Fruit fly (Drosophila melanogaster) whole organism, wandering third instar larva: ENCODE data around the gene Rcd5.

ENCODE experiments used
- Abd-B ChIP-seq: fragments of >200 bp; optimal IDR thresholded peaks from 2 replicates; lab custom pipeline; 2017; ENCODE audit warnings: missing biosample characterization, missing genetic modification characterization
- CG9705 ChIP-seq: fragments of 200-800 bp; sonication (Bioruptor generic); optimal IDR thresholded peaks from 2 replicates; lab custom pipeline; 2018; ENCODE audit warnings: missing biosample characterization, mild to moderate bottlenecking, missing genetic modification characterization
- CrebA ChIP-seq: fragments of 200-800 bp; sonication (Bioruptor generic); optimal IDR thresholded peaks from 2 replicates; lab custom pipeline; 2016; ENCODE audit warnings: missing biosample characterization, mild to moderate bottlenecking, missing genetic modification characterization, borderline replicate concordance
- GATAd ChIP-seq: sonication (Bioruptor generic); optimal IDR thresholded peaks from 2 replicates; lab custom pipeline; 2016; ENCODE audit warnings: missing biosample characterization, missing genetic modification characterization
- Sp1 ChIP-seq: fragments of 200-800 bp; sonication (Bioruptor generic); optimal IDR thresholded peaks from 3 replicates; lab custom pipeline; 2019; ENCODE audit warnings: missing biosample characterization, mild to moderate bottlenecking, missing genetic modification characterization, moderate library complexity
- dmrt93B ChIP-seq: fragments of 200-800 bp; sonication (Bioruptor generic); optimal IDR thresholded peaks from 2 replicates; lab custom pipeline; 2018; ENCODE audit warnings: missing biosample characterization, mild to moderate bottlenecking, missing genetic modification characterization
- dsf ChIP-seq: sonication (Bioruptor generic); optimal IDR thresholded peaks from 2 replicates; lab custom pipeline; 2016; ENCODE audit warnings: missing biosample characterization, missing genetic modification characterization, borderline replicate concordance
- fru ChIP-seq: fragments of 200-800 bp; sonication (Bioruptor generic); optimal IDR thresholded peaks from 3 replicates; lab custom pipeline; 2016; ENCODE audit warnings: missing biosample characterization, mild to moderate bottlenecking, missing genetic modification characterization
- h ChIP-seq: fragments of 200-800 bp; sonication (Bioruptor generic); optimal IDR thresholded peaks from 3 replicates; lab custom pipeline; 2016; ENCODE audit warnings: missing biosample characterization, mild to moderate bottlenecking, missing genetic modification characterization
- pan ChIP-seq: fragments of >200 bp; optimal IDR thresholded peaks from 2 replicates; lab custom pipeline; 2017
- psq ChIP-seq: fragments of 200-800 bp; sonication (Bioruptor generic); optimal IDR thresholded peaks from 3 replicates; lab custom pipeline; 2017; ENCODE audit warnings: missing biosample characterization, mild to moderate bottlenecking, missing genetic modification characterization, moderate library complexity

DNA sequence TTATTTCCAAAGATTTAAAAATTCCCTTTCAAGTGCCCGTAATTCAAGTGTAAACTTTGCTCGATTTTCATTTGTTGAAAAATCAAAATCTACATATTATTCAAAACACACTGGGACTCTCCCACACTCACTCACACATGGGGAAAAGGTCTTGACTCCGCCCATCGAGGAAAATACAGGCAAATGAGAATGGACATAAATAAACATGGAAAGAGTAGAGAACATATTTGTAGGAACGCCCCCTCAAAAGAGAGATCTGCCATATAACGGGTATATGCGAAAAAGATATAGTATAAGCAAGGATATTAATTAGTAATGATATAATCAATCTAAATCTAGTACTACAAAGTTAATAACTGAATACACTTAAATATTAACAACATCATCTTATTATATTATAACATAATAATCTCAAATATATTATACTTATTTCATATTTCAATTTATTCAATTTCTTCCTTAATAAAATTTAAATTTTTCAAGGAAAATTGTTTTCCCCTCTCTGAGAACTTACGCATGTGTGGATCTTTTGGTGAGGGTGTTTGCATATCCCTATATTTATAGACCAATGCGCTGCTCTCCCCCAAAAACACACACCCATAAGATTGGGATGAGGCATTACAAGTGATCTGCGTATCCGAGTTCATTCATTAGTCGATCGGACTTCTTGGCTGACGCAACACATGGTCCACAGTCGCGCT, 22.0 kb upstream of the Rcd5 start, which contains the start of gene FoxL1:
- TF ChIP-seq pan (no peak), CrebA (GFP tag; lab: Kevin White, UChicago) (no peak), GATAd (GFP tag; lab: Kevin White, UChicago) (no peak), dsf (GFP tag; lab: Kevin White, UChicago) (no peak), psq (no peak), Sp1 (no peak), dmrt93B (no peak), Abd-B (no peak), CG9705 (no peak), h (GFP tag; lab: Kevin White, UChicago) (no peak), fru (GFP tag; lab: Kevin White, UChicago) (no peak)
